Worm (Caenorhabditis elegans) whole organism, L1 larva: ENCODE measurements around the gene ZK370.6.

ENCODE experiments used
- C34B4.2 ChIP-seq: sonication (generic microtip); optimal IDR thresholded peaks from 2 replicates; lab custom pipeline; 2017; ENCODE audit warnings: mild to moderate bottlenecking, missing genetic modification characterization, missing compliant biosample characterization
- Y116A8C.19 ChIP-seq: sonication (generic microtip); optimal IDR thresholded peaks from 2 replicates; lab custom pipeline; 2016; ENCODE audit warnings: missing compliant biosample characterization, missing genetic modification characterization, borderline replicate concordance
- aly-2 ChIP-seq: fragments of 150-350 bp; optimal IDR thresholded peaks from 2 replicates; lab custom pipeline; 2014; ENCODE audit warnings: missing biosample characterization, missing genetic modification characterization
- ama-1 ChIP-seq: fragments of 150-350 bp; optimal IDR thresholded peaks from 2 replicates; lab custom pipeline; 2014
- blmp-1 ChIP-seq: fragments of 150-350 bp; optimal IDR thresholded peaks from 2 replicates; lab custom pipeline; 2014; ENCODE audit warnings: missing biosample characterization, missing genetic modification characterization
- ceh-63 ChIP-seq: fragments of 200-800 bp; sonication (Bioruptor generic); optimal IDR thresholded peaks from 2 replicates; lab custom pipeline; 2018; ENCODE audit warnings: mild to moderate bottlenecking, missing genetic modification characterization, missing compliant biosample characterization
- ceh-90 ChIP-seq: sonication (generic microtip); optimal IDR thresholded peaks from 2 replicates; lab custom pipeline; 2016; ENCODE audit warnings: missing genetic modification characterization, missing compliant biosample characterization
- ces-1 ChIP-seq: fragments of 150-350 bp; optimal IDR thresholded peaks from 2 replicates; lab custom pipeline; 2014; ENCODE audit warnings: missing biosample characterization, missing genetic modification reagents, missing genetic modification characterization
- dpl-1 ChIP-seq, 3 experiments: fragments of 150-350 bp in 2 of 3; sonication (generic microtip) in 1 of 3; optimal IDR thresholded peaks; 2 replicates each; lab custom pipeline; 2014 to 2017; ENCODE audit warnings: missing biosample characterization in 3 of 3, missing genetic modification characterization in 3 of 3, missing genetic modification reagents in 3 of 3
- efl-3 ChIP-seq: fragments of 200-800 bp; sonication (Bioruptor generic); optimal IDR thresholded peaks from 2 replicates; lab custom pipeline; 2018; ENCODE audit warnings: mild to moderate bottlenecking, missing genetic modification characterization, missing compliant biosample characterization
- egl-13 ChIP-seq: sonication (generic microtip); optimal IDR thresholded peaks from 2 replicates; lab custom pipeline; 2016; ENCODE audit warnings: missing genotype, missing genetic modification reagents, missing genetic modification characterization, missing compliant biosample characterization
- egl-27 ChIP-seq, 2 experiments: fragments of 150-350 bp in 1 of 2; sonication (generic microtip); optimal IDR thresholded peaks; 3 replicates each; lab custom pipeline; 2017 to 2018; ENCODE audit warnings: missing biosample characterization in 2 of 2, missing genetic modification characterization in 2 of 2, missing genetic modification reagents in 2 of 2
- elt-2 ChIP-seq: sonication (generic microtip); optimal IDR thresholded peaks from 2 replicates; lab custom pipeline; 2016; ENCODE audit warnings: missing genetic modification characterization, mild to moderate bottlenecking, inconsistent platforms, missing compliant biosample characterization, missing genetic modification reagents
- elt-3 ChIP-seq, 6 experiments: fragments of 150-350 bp in 1 of 6; sonication (generic microtip); optimal IDR thresholded peaks; 2 replicates each; lab custom pipeline; 2017 to 2018; ENCODE audit warnings: missing biosample characterization in 6 of 6, missing genetic modification characterization in 6 of 6, inconsistent platforms in 1 of 6
- fkh-10 ChIP-seq: sonication (generic microtip); optimal IDR thresholded peaks from 2 replicates; lab custom pipeline; 2017; ENCODE audit warnings: missing biosample characterization, missing genetic modification reagents, missing genetic modification characterization
- fkh-4 ChIP-seq: sonication (generic microtip); optimal IDR thresholded peaks from 2 replicates; lab custom pipeline; 2016; ENCODE audit warnings: missing compliant biosample characterization, missing genetic modification characterization, borderline replicate concordance
- fkh-8 ChIP-seq: sonication (generic microtip); optimal IDR thresholded peaks from 2 replicates; lab custom pipeline; 2016; ENCODE audit warnings: mild to moderate bottlenecking, missing genetic modification characterization, missing compliant biosample characterization
- fos-1 ChIP-seq: fragments of 150-350 bp; optimal IDR thresholded peaks from 2 replicates; lab custom pipeline; 2014; ENCODE audit warnings: missing biosample characterization, missing genetic modification characterization
- hlh-17 ChIP-seq: fragments of 200-800 bp; sonication (Bioruptor generic); optimal IDR thresholded peaks from 2 replicates; lab custom pipeline; 2018; ENCODE audit warnings: missing genetic modification characterization, mild to moderate bottlenecking, missing compliant biosample characterization, moderate library complexity, borderline replicate concordance
- hlh-4 ChIP-seq: sonication (generic microtip); optimal IDR thresholded peaks from 2 replicates; lab custom pipeline; 2016; ENCODE audit warnings: mild to moderate bottlenecking, missing genetic modification characterization, missing compliant biosample characterization
- hpl-2 ChIP-seq: fragments of 150-350 bp; optimal IDR thresholded peaks from 2 replicates; lab custom pipeline; 2014; ENCODE audit warnings: missing biosample characterization, missing genetic modification reagents, missing genetic modification characterization
- isw-1 ChIP-seq: fragments of 200-800 bp; sonication (Bioruptor generic); IDR thresholded peaks from 2 replicates; pipeline ENCODE4 v1.3.6; 2022; ENCODE audit warnings: missing genetic modification characterization, missing compliant biosample characterization
- lin-13 ChIP-seq: fragments of 150-350 bp; optimal IDR thresholded peaks from 2 replicates; lab custom pipeline; 2014; ENCODE audit warnings: missing biosample characterization, missing genetic modification reagents, missing genetic modification characterization
- lin-35 ChIP-seq, 2 experiments: fragments of 150-350 bp; optimal IDR thresholded peaks; 2 replicates each; lab custom pipeline; 2014; ENCODE audit warnings: missing biosample characterization in 2 of 2, missing genetic modification characterization in 2 of 2, missing genetic modification reagents in 2 of 2
- lin-39 ChIP-seq: fragments of 150-350 bp; optimal IDR thresholded peaks from 2 replicates; lab custom pipeline; 2014; ENCODE audit warnings: missing biosample characterization, missing genetic modification reagents, missing genetic modification characterization
- lsy-2 ChIP-seq, 2 experiments: fragments of 150-350 bp; optimal IDR thresholded peaks; 2 replicates each; lab custom pipeline; 2014; ENCODE audit warnings: missing biosample characterization in 2 of 2, missing genetic modification characterization in 2 of 2
- mef-2 ChIP-seq: fragments of 150-350 bp; optimal IDR thresholded peaks from 2 replicates; lab custom pipeline; 2014; ENCODE audit warnings: missing biosample characterization, missing genetic modification characterization
- mep-1 ChIP-seq: fragments of 150-350 bp; optimal IDR thresholded peaks from 2 replicates; lab custom pipeline; 2014; ENCODE audit warnings: missing biosample characterization, missing genetic modification characterization
- nhr-20 ChIP-seq: sonication (generic microtip); optimal IDR thresholded peaks from 2 replicates; lab custom pipeline; 2016; ENCODE audit warnings: mild to moderate bottlenecking, missing genetic modification characterization, missing compliant biosample characterization
- nhr-28 ChIP-seq: fragments of 150-350 bp; optimal IDR thresholded peaks from 2 replicates; lab custom pipeline; 2014; ENCODE audit warnings: missing biosample characterization, missing genetic modification characterization
- nhr-77 ChIP-seq: fragments of 150-350 bp; optimal IDR thresholded peaks from 2 replicates; lab custom pipeline; 2014; ENCODE audit warnings: missing biosample characterization, missing genetic modification characterization
- nhr-84 ChIP-seq: sonication (generic microtip); optimal IDR thresholded peaks from 2 replicates; lab custom pipeline; 2017; ENCODE audit warnings: missing biosample characterization, missing genetic modification characterization
- nhr-90 ChIP-seq: sonication (generic microtip); optimal IDR thresholded peaks from 2 replicates; lab custom pipeline; 2016; ENCODE audit warnings: mild to moderate bottlenecking, missing genetic modification characterization, missing compliant biosample characterization; ENCODE audit not compliant: poor library complexity
- pag-3 ChIP-seq: sonication (generic microtip); optimal IDR thresholded peaks from 2 replicates; lab custom pipeline; 2017; ENCODE audit warnings: missing genetic modification characterization, mild to moderate bottlenecking, missing compliant biosample characterization, antibody characterized with exemption, borderline replicate concordance; ENCODE audit not compliant: insufficient read depth
- pax-3 ChIP-seq: fragments of 200-800 bp; sonication (Bioruptor generic); optimal IDR thresholded peaks from 2 replicates; lab custom pipeline; 2018; ENCODE audit warnings: mild to moderate bottlenecking, missing genetic modification characterization, moderate library complexity, missing compliant biosample characterization
- pqm-1 ChIP-seq: sonication (generic microtip); optimal IDR thresholded peaks from 3 replicates; lab custom pipeline; 2017; ENCODE audit warnings: missing biosample characterization, missing genetic modification characterization
- rnt-1 ChIP-seq: sonication (generic microtip); optimal IDR thresholded peaks from 2 replicates; lab custom pipeline; 2016; ENCODE audit warnings: mild to moderate bottlenecking, missing genetic modification characterization, moderate library complexity, missing compliant biosample characterization
- skn-1 ChIP-seq: fragments of 150-350 bp; optimal IDR thresholded peaks from 2 replicates; lab custom pipeline; 2014; ENCODE audit warnings: missing biosample characterization, missing genetic modification characterization
- snu-23 ChIP-seq: sonication (generic microtip); optimal IDR thresholded peaks from 2 replicates; lab custom pipeline; 2016; ENCODE audit warnings: missing genetic modification characterization, missing compliant biosample characterization
- sox-4 ChIP-seq: sonication (generic microtip); optimal IDR thresholded peaks from 2 replicates; lab custom pipeline; 2016; ENCODE audit warnings: missing genetic modification characterization, missing compliant biosample characterization
- sptf-1 ChIP-seq: fragments of 150-350 bp; optimal IDR thresholded peaks from 2 replicates; lab custom pipeline; 2014; ENCODE audit warnings: missing biosample characterization, missing genetic modification characterization
- sup-37 ChIP-seq: fragments of 200-800 bp; sonication (Bioruptor generic); optimal IDR thresholded peaks from 2 replicates; lab custom pipeline; 2018; ENCODE audit warnings: mild to moderate bottlenecking, missing genetic modification characterization, missing compliant biosample characterization
- swsn-7 ChIP-seq: sonication (generic microtip); optimal IDR thresholded peaks from 2 replicates; lab custom pipeline; 2016; ENCODE audit warnings: missing genetic modification characterization, missing compliant biosample characterization
- tbx-2 ChIP-seq: sonication (generic microtip); optimal IDR thresholded peaks from 2 replicates; lab custom pipeline; 2016; ENCODE audit warnings: missing genetic modification characterization, missing compliant biosample characterization
- unc-130 ChIP-seq: fragments of 150-350 bp; optimal IDR thresholded peaks from 2 replicates; lab custom pipeline; 2017; ENCODE audit warnings: missing biosample characterization, missing genetic modification characterization, inconsistent platforms
- unc-30 ChIP-seq: sonication (generic microtip); optimal IDR thresholded peaks from 2 replicates; lab custom pipeline; 2017; ENCODE audit warnings: missing biosample characterization, missing genetic modification characterization
- unc-62 ChIP-seq: fragments of 150-350 bp; optimal IDR thresholded peaks from 2 replicates; lab custom pipeline; 2014; ENCODE audit warnings: missing biosample characterization, missing genetic modification reagents, missing genetic modification characterization
- xbp-1 ChIP-seq: sonication (generic microtip); optimal IDR thresholded peaks from 2 replicates; lab custom pipeline; 2016; ENCODE audit warnings: missing genetic modification characterization, missing compliant biosample characterization
- zag-1 ChIP-seq: fragments of 150-350 bp; optimal IDR thresholded peaks from 2 replicates; lab custom pipeline; 2014; ENCODE audit warnings: missing biosample characterization, missing genetic modification characterization
- ztf-11 ChIP-seq, 2 experiments: sonication (generic microtip); optimal IDR thresholded peaks; 2 replicates each; lab custom pipeline; 2016 to 2017; ENCODE audit warnings: missing genetic modification characterization in 2 of 2, missing biosample characterization in 1 of 2, missing compliant biosample characterization in 1 of 2

Gene ZK370.6

ce11 chrIII:8786077-8786476, 42.4 kb upstream of the ZK370.6 start, which contains the start of gene K02D10.8:
TSS of gene K02D10.8 (plus strand) at chrIII:8786377.
- TF ChIP-seq pqm-1 (tag; lab: Kevin White, UChicago) (no peak), ztf-11 (tag; optimal IDR thresholded peaks at IDR 0.05; lab: Kevin White, UChicago) (no peak), C34B4.2 (tag; lab: Kevin White, UChicago) (no peak), unc-30 (tag; lab: Kevin White, UChicago) (no peak), blmp-1 (tag; lab: Kevin White, UChicago) (no peak), mep-1 (tag; lab: Kevin White, UChicago) (no peak), egl-27 (tag; optimal IDR thresholded peaks at IDR 0.05; lab: Kevin White, UChicago) (no peak)

DNA sequence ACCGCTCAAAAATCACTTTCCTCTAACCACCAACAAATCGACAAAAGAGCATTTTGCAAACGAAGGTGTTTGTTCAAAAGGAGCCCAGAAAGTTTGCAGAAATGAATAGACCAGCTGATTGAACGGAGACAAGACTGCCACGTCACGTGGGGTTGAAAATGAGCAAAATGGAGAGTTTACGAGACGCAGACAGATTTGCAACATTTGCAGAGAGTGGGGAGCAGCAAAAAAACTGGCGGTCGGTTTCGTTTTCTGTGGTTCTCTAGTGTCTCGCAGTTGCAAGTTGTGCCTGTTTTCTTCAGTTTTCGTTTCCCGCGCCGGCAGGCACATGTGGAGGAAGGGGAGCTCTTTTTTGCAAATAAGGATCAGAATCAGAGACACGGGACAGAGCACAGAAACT, 41.8 kb upstream of the ZK370.6 start:
- no peak for TF ChIP-seq ceh-90 (tag; lab: Kevin White, UChicago)
- TF ChIP-seq swsn-7 = peak; percentile 41
- no peak for TF ChIP-seq sptf-1 (tag; lab: Kevin White, UChicago)
- TF ChIP-seq skn-1 (tag; lab: Kevin White, UChicago) = peak; percentile 44
- TF ChIP-seq hlh-17 (GFP tag; lab: Kevin White, UChicago) = no peak
- peak; percentile 70 for TF ChIP-seq tbx-2 (tag; lab: Kevin White, UChicago)
- no peak for TF ChIP-seq hpl-2 (GFP tag; lab: Kevin White, UChicago)
- no peak for TF ChIP-seq blmp-1 (tag; lab: Kevin White, UChicago)
- TF ChIP-seq unc-62 (GFP tag; lab: Kevin White, UChicago) = no peak
- peak; percentile 42 for TF ChIP-seq lin-13 (GFP tag; lab: Kevin White, UChicago)
- peak; percentile 59 for TF ChIP-seq mep-1 (tag; lab: Kevin White, UChicago)
- peak; percentile 45 for TF ChIP-seq unc-130 (tag; lab: Kevin White, UChicago)
- TF ChIP-seq elt-2 (tag; lab: Kevin White, UChicago) = peak; percentile 36
- TF ChIP-seq isw-1 (GFP tag; lab: Robert Waterston, UW) = no peak
- peak; percentile 69 for TF ChIP-seq nhr-20 (tag; lab: Kevin White, UChicago)
- peak; percentile 33 for TF ChIP-seq sox-4 (tag; lab: Kevin White, UChicago)
- no peak for TF ChIP-seq fkh-4 (tag; lab: Kevin White, UChicago)
- TF ChIP-seq rnt-1 = peak; percentile 73
- TF ChIP-seq pag-3 (tag; lab: Kevin White, UChicago) = no peak
- TF ChIP-seq unc-30 (tag; lab: Kevin White, UChicago) = no peak
- no peak for TF ChIP-seq fos-1 (tag; lab: Kevin White, UChicago)
- TF ChIP-seq mef-2 (tag; lab: Kevin White, UChicago) = no peak
- TF ChIP-seq nhr-28 (tag; lab: Kevin White, UChicago) = no peak
- no peak for TF ChIP-seq ceh-63 (GFP tag; lab: Kevin White, UChicago)
- TF ChIP-seq nhr-84 = no peak
- peak; percentile 67 for TF ChIP-seq pax-3
- peak; percentile 39 for TF ChIP-seq egl-13 (tag; lab: Kevin White, UChicago)
- peak; percentile 32 for TF ChIP-seq nhr-77 (tag; lab: Kevin White, UChicago)
- peak; percentile 42 to 81 for TF ChIP-seq lsy-2 (tag; optimal IDR thresholded peaks at IDR 0.05; lab: Kevin White, UChicago)
- TF ChIP-seq aly-2 (tag; lab: Kevin White, UChicago) = no peak
- TF ChIP-seq efl-3 (GFP tag; lab: Kevin White, UChicago) = no peak
- peak; percentile 27 for TF ChIP-seq xbp-1
- TF ChIP-seq ces-1 (GFP tag; lab: Kevin White, UChicago) = no peak
- TF ChIP-seq hlh-4 (tag; lab: Kevin White, UChicago) = no peak
- TF ChIP-seq zag-1 (tag; lab: Kevin White, UChicago) = no peak
- TF ChIP-seq sup-37 = peak; percentile 26
- peak; percentile 23 to 39 (median 32) for TF ChIP-seq dpl-1 (GFP tag; optimal IDR thresholded peaks at IDR 0.05; lab: Kevin White, UChicago)
- TF ChIP-seq fkh-8 (tag; lab: Kevin White, UChicago) = peak; percentile 81
- no peak for TF ChIP-seq lin-39
- peak; percentile 7 for TF ChIP-seq fkh-10
- peak; percentile 57 for TF ChIP-seq snu-23 (GFP tag; lab: Kevin White, UChicago)
- no peak for TF ChIP-seq nhr-90
- TF ChIP-seq elt-3 (tag; optimal IDR thresholded peaks at IDR 0.05; lab: Kevin White, UChicago) = no peak
- TF ChIP-seq ama-1 (lab: Kevin White, UChicago) = no peak
- peak; percentile 48 to 62 for TF ChIP-seq lin-35 (GFP tag; optimal IDR thresholded peaks at IDR 0.05; lab: Kevin White, UChicago)
- TF ChIP-seq Y116A8C.19 (tag; lab: Kevin White, UChicago) = no peak
- no peak for TF ChIP-seq egl-27 (tag; optimal IDR thresholded peaks at IDR 0.05; lab: Kevin White, UChicago)
